Worm (Caenorhabditis elegans): ENCODE measurements around the gene F13D11.3.

- no peak for TF ChIP-seq tra-4 (tag; optimal IDR thresholded peaks at IDR 0.05)
- no peak for TF ChIP-seq ama-1 (optimal IDR thresholded peaks at IDR 0.05)
- TF ChIP-seq B0310.2 (tag; optimal IDR thresholded peaks at IDR 0.05) = no peak
Measured at ce11 chrX:5817078-5817477, 11.4 kb upstream of the F13D11.3 start.

Data from whole organism, early embryonic.